Worm (Caenorhabditis elegans): ENCODE results near the gene Y49E10.27.

DNA sequence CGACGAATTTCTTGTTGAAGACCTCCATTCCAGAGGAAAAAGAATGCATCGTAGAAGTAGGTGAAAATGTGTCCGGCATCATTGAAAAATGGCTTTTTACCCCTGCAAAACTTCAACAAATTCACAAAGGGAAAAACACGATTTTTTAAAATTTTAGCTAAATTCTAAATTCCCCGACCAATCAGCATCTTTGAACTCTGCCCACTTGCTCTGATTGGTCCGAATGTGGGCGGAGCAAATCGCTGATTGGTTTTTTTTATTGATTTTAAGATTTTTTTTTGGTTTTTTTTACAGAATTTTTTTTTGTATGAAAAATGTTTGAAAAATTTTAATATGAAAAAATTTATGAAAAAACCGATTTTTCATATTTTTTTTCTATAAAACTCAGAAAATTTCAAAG, 9.7 kb downstream of the Y49E10.27 start:
- TF ChIP-seq egl-27 (tag; optimal IDR thresholded peaks at IDR 0.05) (no peak), elt-3 (tag; optimal IDR thresholded peaks at IDR 0.05) (no peak), elt-1 (tag; optimal IDR thresholded peaks at IDR 0.05) (no peak), unc-39 (tag; optimal IDR thresholded peaks at IDR 0.05) (no peak)
